Worm (Caenorhabditis elegans) whole organism, young adult: ENCODE measurements around the gene C12D8.20.
A peak's percentile ranks its signal among the peaks of the same experiment; 100 is the strongest.

Source experiments
- B0035.1 ChIP-seq: sonication (generic microtip); optimal IDR thresholded peaks from 2 replicates; lab custom pipeline; 2016; ENCODE audit warnings: missing genetic modification characterization, mild to moderate bottlenecking, missing compliant biosample characterization, missing genotype, missing genetic modification reagents
- B0261.1 ChIP-seq: sonication (generic microtip); optimal IDR thresholded peaks from 2 replicates; lab custom pipeline; 2016; ENCODE audit warnings: mild to moderate bottlenecking, missing genetic modification characterization, moderate library complexity, missing compliant biosample characterization
- C06A6.2 ChIP-seq: fragments of 200-800 bp; sonication (Bioruptor generic); conservative IDR thresholded peaks from 2 replicates; pipeline ENCODE4 v1.3.6; 2022; ENCODE audit warnings: missing genetic modification characterization, missing compliant biosample characterization
- C17E4.6 ChIP-seq: fragments of 200-800 bp; sonication (Bioruptor generic); IDR thresholded peaks from 2 replicates; pipeline ENCODE4 v1.3.6; 2022; ENCODE audit warnings: missing genetic modification reagents, missing genetic modification characterization, missing compliant biosample characterization
- D2030.7 ChIP-seq: fragments of 200-800 bp; sonication (Bioruptor generic); IDR thresholded peaks from 2 replicates; pipeline ENCODE4 v1.3.6; 2022; ENCODE audit warnings: missing genetic modification reagents, missing genetic modification characterization, missing compliant biosample characterization
- F10E7.11 ChIP-seq: sonication (generic microtip); optimal IDR thresholded peaks from 2 replicates; lab custom pipeline; 2017; ENCODE audit warnings: mild to moderate bottlenecking, missing genetic modification characterization, moderate library complexity, missing compliant biosample characterization
- F33H1.4 ChIP-seq: fragments of 200-800 bp; sonication (Bioruptor generic); IDR thresholded peaks from 2 replicates; pipeline ENCODE4 v1.3.6; 2022; ENCODE audit warnings: missing genetic modification reagents, missing genetic modification characterization, missing compliant biosample characterization
- F57A8.1 ChIP-seq: fragments of 200-800 bp; sonication (Bioruptor generic); optimal IDR thresholded peaks from 2 replicates; lab custom pipeline; 2018; ENCODE audit warnings: mild to moderate bottlenecking, missing genetic modification characterization, moderate library complexity, missing compliant biosample characterization
- K11D2.4 ChIP-seq: fragments of 200-800 bp; sonication (Bioruptor generic); IDR thresholded peaks from 2 replicates; pipeline ENCODE4 v1.3.6; 2022; ENCODE audit warnings: missing genetic modification reagents, missing genetic modification characterization, missing compliant biosample characterization
- K12H6.12 ChIP-seq: fragments of 200-800 bp; sonication (Bioruptor generic); optimal IDR thresholded peaks from 2 replicates; lab custom pipeline; 2018; ENCODE audit warnings: mild to moderate bottlenecking, missing genetic modification characterization, missing compliant biosample characterization
- T26A5.8 ChIP-seq: sonication (generic microtip); optimal IDR thresholded peaks from 2 replicates; lab custom pipeline; 2016; ENCODE audit warnings: missing genetic modification characterization, missing compliant biosample characterization
- Y53G8AR.9 ChIP-seq: fragments of 200-800 bp; sonication (Bioruptor generic); conservative IDR thresholded peaks from 2 replicates; pipeline ENCODE4 v1.3.6; 2022; ENCODE audit warnings: missing genetic modification reagents, missing genetic modification characterization, missing compliant biosample characterization
- Y67H2A.10 ChIP-seq: fragments of 200-800 bp; sonication (Bioruptor generic); conservative IDR thresholded peaks from 2 replicates; pipeline ENCODE4 v1.3.6; 2022; ENCODE audit warnings: missing genetic modification reagents, missing genetic modification characterization, missing compliant biosample characterization
- Y79H2A.3 ChIP-seq: fragments of 200-800 bp; sonication (Bioruptor generic); conservative IDR thresholded peaks from 2 replicates; pipeline ENCODE4 v1.3.6; 2022; ENCODE audit warnings: missing genetic modification reagents, missing genetic modification characterization, missing compliant biosample characterization
- Y95B8A.8 ChIP-seq: fragments of 200-800 bp; sonication (Bioruptor generic); IDR thresholded peaks from 2 replicates; pipeline ENCODE4 v1.3.6; 2022; ENCODE audit warnings: missing genetic modification reagents, missing genetic modification characterization, missing compliant biosample characterization
- akir-1 ChIP-seq: fragments of 200-800 bp; sonication (Bioruptor generic); optimal IDR thresholded peaks from 2 replicates; lab custom pipeline; 2018; ENCODE audit warnings: mild to moderate bottlenecking, missing genetic modification characterization, moderate library complexity, missing compliant biosample characterization
- atf-7 ChIP-seq: sonication (generic microtip); optimal IDR thresholded peaks from 2 replicates; lab custom pipeline; 2017; ENCODE audit warnings: mild to moderate bottlenecking, missing genetic modification characterization, missing compliant biosample characterization
- attf-3 ChIP-seq: fragments of 200-800 bp; sonication (Bioruptor generic); conservative IDR thresholded peaks from 2 replicates; pipeline ENCODE4 v1.3.6; 2022; ENCODE audit warnings: missing genetic modification reagents, missing genetic modification characterization, missing compliant biosample characterization
- attf-6 ChIP-seq: fragments of 200-800 bp; sonication (Bioruptor generic); IDR thresholded peaks from 2 replicates; pipeline ENCODE4 v1.3.6; 2022; ENCODE audit warnings: missing genetic modification reagents, missing genetic modification characterization, missing compliant biosample characterization
- ccch-3 ChIP-seq: fragments of 200-800 bp; sonication (Bioruptor generic); optimal IDR thresholded peaks from 2 replicates; lab custom pipeline; 2018; ENCODE audit warnings: mild to moderate bottlenecking, missing genetic modification characterization, missing compliant biosample characterization
- ceh-40 ChIP-seq: fragments of 200-800 bp; sonication (Bioruptor generic); IDR thresholded peaks from 2 replicates; pipeline ENCODE4 v1.3.6; 2022; ENCODE audit warnings: missing genetic modification characterization, missing compliant biosample characterization
- chd-7 ChIP-seq: sonication (generic microtip); optimal IDR thresholded peaks from 2 replicates; lab custom pipeline; 2016; ENCODE audit warnings: mild to moderate bottlenecking, missing genetic modification characterization, moderate library complexity, missing compliant biosample characterization
- die-1 ChIP-seq: sonication (generic microtip); optimal IDR thresholded peaks from 2 replicates; lab custom pipeline; 2016; ENCODE audit warnings: missing genotype, mild to moderate bottlenecking, missing genetic modification characterization, missing compliant biosample characterization
- dox-1 ChIP-seq: fragments of 200-800 bp; sonication (Bioruptor generic); IDR thresholded peaks from 2 replicates; pipeline ENCODE4 v1.3.6; 2022; ENCODE audit warnings: missing genetic modification reagents, missing genetic modification characterization, missing compliant biosample characterization
- ets-4 ChIP-seq: fragments of 200-800 bp; sonication (Bioruptor generic); optimal IDR thresholded peaks from 2 replicates; lab custom pipeline; 2018; ENCODE audit warnings: mild to moderate bottlenecking, missing genetic modification characterization, missing compliant biosample characterization
- gei-17 ChIP-seq: fragments of 200-800 bp; sonication (Bioruptor generic); optimal IDR thresholded peaks from 2 replicates; lab custom pipeline; 2018; ENCODE audit warnings: mild to moderate bottlenecking, missing genetic modification characterization, missing compliant biosample characterization
- him-1 ChIP-seq: sonication (generic microtip); optimal IDR thresholded peaks from 2 replicates; lab custom pipeline; 2016; ENCODE audit warnings: missing genotype, missing genetic modification reagents, missing genetic modification characterization, missing compliant biosample characterization
- hlh-26 ChIP-seq: fragments of 200-800 bp; sonication (Bioruptor generic); conservative IDR thresholded peaks from 2 replicates; pipeline ENCODE4 v1.3.6; 2022; ENCODE audit warnings: missing genetic modification reagents, missing genetic modification characterization, missing compliant biosample characterization
- hmg-1.2 ChIP-seq: fragments of 200-800 bp; sonication (Bioruptor generic); IDR thresholded peaks from 2 replicates; pipeline ENCODE4 v1.3.6; 2022; ENCODE audit warnings: missing genetic modification reagents, missing genetic modification characterization, missing compliant biosample characterization
- lag-1 ChIP-seq: fragments of 200-800 bp; sonication (Bioruptor generic); IDR thresholded peaks from 2 replicates; pipeline ENCODE4 v1.3.6; 2022; ENCODE audit warnings: missing genetic modification reagents, missing genetic modification characterization, missing compliant biosample characterization
- lin-35 ChIP-seq, 3 experiments: fragments of 150-350 bp in 2 of 3; sonication (generic microtip) in 1 of 3; optimal IDR thresholded peaks; 2 replicates each; lab custom pipeline; 2014 to 2018; ENCODE audit warnings: missing biosample characterization in 3 of 3, missing genetic modification characterization in 3 of 3, missing genetic modification reagents in 3 of 3
- lin-40 ChIP-seq: sonication (generic microtip); optimal IDR thresholded peaks from 2 replicates; lab custom pipeline; 2016; ENCODE audit warnings: missing genetic modification characterization, mild to moderate bottlenecking, missing compliant biosample characterization, missing genotype, missing genetic modification reagents
- lsl-1 ChIP-seq: fragments of 200-800 bp; sonication (Bioruptor generic); optimal IDR thresholded peaks from 2 replicates; lab custom pipeline; 2018; ENCODE audit warnings: mild to moderate bottlenecking, missing genetic modification characterization, moderate library complexity, missing compliant biosample characterization
- madf-10 ChIP-seq: sonication (generic microtip); optimal IDR thresholded peaks from 2 replicates; lab custom pipeline; 2016; ENCODE audit warnings: mild to moderate bottlenecking, missing genetic modification characterization, missing compliant biosample characterization
- madf-6 ChIP-seq: fragments of 200-800 bp; sonication (Bioruptor generic); IDR thresholded peaks from 2 replicates; pipeline ENCODE4 v1.3.6; 2022; ENCODE audit warnings: missing genetic modification reagents, missing genetic modification characterization, missing compliant biosample characterization
- mcd-1 ChIP-seq: fragments of 200-800 bp; sonication (Bioruptor generic); IDR thresholded peaks from 2 replicates; pipeline ENCODE4 v1.3.6; 2022; ENCODE audit warnings: missing genetic modification reagents, missing genetic modification characterization, missing compliant biosample characterization
- mxl-1 ChIP-seq: sonication (generic microtip); optimal IDR thresholded peaks from 2 replicates; lab custom pipeline; 2016; ENCODE audit warnings: missing genetic modification characterization, missing compliant biosample characterization
- nhr-179 ChIP-seq: sonication (generic microtip); optimal IDR thresholded peaks from 2 replicates; lab custom pipeline; 2016; ENCODE audit warnings: mild to moderate bottlenecking, missing genetic modification characterization, missing compliant biosample characterization
- nhr-27 ChIP-seq: fragments of 200-800 bp; sonication (Bioruptor generic); optimal IDR thresholded peaks from 2 replicates; lab custom pipeline; 2018; ENCODE audit warnings: mild to moderate bottlenecking, missing genetic modification characterization, moderate library complexity, missing compliant biosample characterization
- sea-2 ChIP-seq: fragments of 200-800 bp; sonication (Bioruptor generic); IDR thresholded peaks from 2 replicates; pipeline ENCODE4 v1.3.6; 2022; ENCODE audit warnings: missing genetic modification characterization, missing compliant biosample characterization
- snpc-1.1 ChIP-seq: sonication (generic microtip); optimal IDR thresholded peaks from 2 replicates; lab custom pipeline; 2017; ENCODE audit warnings: missing genetic modification characterization, mild to moderate bottlenecking, missing compliant biosample characterization, antibody characterized with exemption, moderate library complexity, missing genotype, missing genetic modification reagents; ENCODE audit not compliant: insufficient read depth
- snpc-1.3 ChIP-seq: sonication (generic microtip); optimal IDR thresholded peaks from 2 replicates; lab custom pipeline; 2017; ENCODE audit warnings: missing genetic modification characterization, mild to moderate bottlenecking, missing compliant biosample characterization, antibody characterized with exemption, moderate library complexity, missing genotype, missing genetic modification reagents; ENCODE audit not compliant: insufficient read depth
- snpc-3.4 ChIP-seq: sonication (generic microtip); optimal IDR thresholded peaks from 2 replicates; lab custom pipeline; 2017; ENCODE audit warnings: missing genetic modification characterization, mild to moderate bottlenecking, missing compliant biosample characterization, antibody characterized with exemption, moderate library complexity, missing genotype, missing genetic modification reagents
- tlf-1 ChIP-seq: fragments of 200-800 bp; sonication (Bioruptor generic); optimal IDR thresholded peaks from 2 replicates; lab custom pipeline; 2018; ENCODE audit warnings: mild to moderate bottlenecking, missing genetic modification characterization, missing compliant biosample characterization
- unc-130 ChIP-seq: sonication (generic microtip); optimal IDR thresholded peaks from 2 replicates; lab custom pipeline; 2016; ENCODE audit warnings: missing genetic modification reagents, missing genetic modification characterization, missing compliant biosample characterization
- xnd-1 ChIP-seq: sonication (generic microtip); optimal IDR thresholded peaks from 2 replicates; lab custom pipeline; 2016; ENCODE audit warnings: missing genotype, missing genetic modification reagents, missing genetic modification characterization, missing compliant biosample characterization
- ztf-25 ChIP-seq: fragments of 200-800 bp; sonication (Bioruptor generic); IDR thresholded peaks from 2 replicates; pipeline ENCODE4 v1.3.6; 2022; ENCODE audit warnings: missing genetic modification reagents, missing genetic modification characterization, missing compliant biosample characterization
- ztf-26 ChIP-seq: sonication (generic microtip); optimal IDR thresholded peaks from 2 replicates; lab custom pipeline; 2017; ENCODE audit warnings: missing genetic modification characterization, missing compliant biosample characterization
- ztf-3 ChIP-seq: fragments of 200-800 bp; sonication (Bioruptor generic); optimal IDR thresholded peaks from 2 replicates; lab custom pipeline; 2018; ENCODE audit warnings: mild to moderate bottlenecking, missing genetic modification characterization, missing compliant biosample characterization

The C12D8.20 gene

DNA sequence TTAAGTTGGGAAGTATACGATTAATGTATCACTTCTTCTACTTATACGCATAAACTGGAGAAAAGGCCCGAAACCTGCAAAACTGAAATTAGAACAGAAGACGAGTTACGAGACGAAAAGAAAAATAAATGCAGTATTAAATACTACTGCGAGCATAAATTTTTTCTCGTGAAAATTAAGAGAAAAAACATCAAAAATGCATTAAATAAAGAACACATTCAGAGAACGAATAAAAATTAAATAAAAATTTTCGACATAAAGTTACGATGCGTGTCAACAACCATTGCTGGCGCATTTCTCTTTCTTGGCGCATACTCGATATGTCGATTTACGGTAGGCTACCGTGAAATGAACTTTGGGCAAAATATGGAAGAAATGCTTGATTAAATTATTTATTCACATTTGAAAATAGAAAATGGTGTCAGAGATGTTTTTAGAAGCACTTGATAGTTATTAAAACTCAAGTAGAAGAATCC, 17.2 kb upstream of the C12D8.20 start, which contains the start of the genes ZK856.19 and ZK856.11 (continued):
- TF ChIP-seq mcd-1: peak; percentile 39; the same call in 1 of the 2 replicates
- no peak for TF ChIP-seq ztf-3 (GFP tag; lab: Kevin White, UChicago)
- TF ChIP-seq nhr-179 (tag; lab: Kevin White, UChicago): no peak
- TF ChIP-seq ets-4 (GFP tag; lab: Kevin White, UChicago): no peak
- no peak for TF ChIP-seq attf-3 (GFP tag; lab: Robert Waterston, UW)
- TF ChIP-seq atf-7: no peak
- TF ChIP-seq dox-1 (GFP tag; lab: Robert Waterston, UW): peak; percentile 24; the same call in 1 of the 2 replicates
- peak; percentile 61 for TF ChIP-seq lin-40 (tag; lab: Kevin White, UChicago)
- no peak for TF ChIP-seq C06A6.2 (GFP tag; lab: Robert Waterston, UW)
- TF ChIP-seq chd-7 (tag; lab: Kevin White, UChicago): no peak
- no peak for TF ChIP-seq ztf-26
- no peak for TF ChIP-seq T26A5.8 (tag; lab: Kevin White, UChicago)
- no peak for TF ChIP-seq ceh-40 (GFP tag; lab: Robert Waterston, UW)
- peak; percentile 5 for TF ChIP-seq unc-130
- TF ChIP-seq F33H1.4: no peak
- TF ChIP-seq gei-17 (GFP tag; lab: Kevin White, UChicago): no peak
- no peak for TF ChIP-seq C17E4.6
- TF ChIP-seq tlf-1 (GFP tag; lab: Kevin White, UChicago): no peak
- TF ChIP-seq madf-6 (GFP tag; lab: Robert Waterston, UW): peak; percentile 24; the same call in 1 of the 2 replicates
- no peak for TF ChIP-seq B0261.1 (tag; lab: Kevin White, UChicago)
- TF ChIP-seq mxl-1: no peak
- peak; percentile 32; the same call in 1 of the 2 replicates for TF ChIP-seq hmg-1.2 (GFP tag; lab: Robert Waterston, UW)
- no peak for TF ChIP-seq Y79H2A.3
- 0 out of 2 replicates have a peak, but pooled peaks have one; percentile 65 for TF ChIP-seq Y53G8AR.9 (GFP tag; lab: Robert Waterston, UW)
- TF ChIP-seq lag-1 (GFP tag; lab: Robert Waterston, UW): no peak
- TF ChIP-seq hlh-26 (GFP tag; lab: Robert Waterston, UW): no peak
- TF ChIP-seq F10E7.11 (tag; lab: Kevin White, UChicago): no peak
- peak in 1 of 3 experiments; percentile 55 for TF ChIP-seq lin-35 (GFP tag; optimal IDR thresholded peaks at IDR 0.05; lab: Kevin White, UChicago)
- no peak for TF ChIP-seq Y67H2A.10 (GFP tag; lab: Robert Waterston, UW)
- no peak for TF ChIP-seq nhr-27
- no peak for TF ChIP-seq akir-1 (GFP tag; lab: Kevin White, UChicago)
- no peak for TF ChIP-seq snpc-1.1 (tag; lab: Kevin White, UChicago)
- no peak for TF ChIP-seq die-1 (tag; lab: Kevin White, UChicago)
- peak; percentile 31 for TF ChIP-seq lsl-1
- TF ChIP-seq sea-2: no peak
- no peak for TF ChIP-seq xnd-1
- no peak for TF ChIP-seq K12H6.12 (tag; lab: Kevin White, UChicago)
- TF ChIP-seq F57A8.1: no peak
- TF ChIP-seq snpc-3.4: peak; percentile 41
- peak; percentile 29 for TF ChIP-seq madf-10 (tag; lab: Kevin White, UChicago)
- no peak for TF ChIP-seq Y95B8A.8 (GFP tag; lab: Robert Waterston, UW)
- no peak for TF ChIP-seq K11D2.4
- no peak for TF ChIP-seq him-1 (tag; lab: Kevin White, UChicago)
- no peak for TF ChIP-seq snpc-1.3
- TF ChIP-seq D2030.7 (GFP tag; lab: Robert Waterston, UW): peak; percentile 17; the same call in 1 of the 2 replicates
- TF ChIP-seq B0035.1 (tag; lab: Kevin White, UChicago): no peak
- no peak for TF ChIP-seq ztf-25 (GFP tag; lab: Robert Waterston, UW)
- TF ChIP-seq ccch-3 (GFP tag; lab: Kevin White, UChicago): no peak
- no peak for TF ChIP-seq attf-6 (GFP tag; lab: Robert Waterston, UW)
